Worm (Caenorhabditis elegans): ENCODE results near the gene ttr-34.
A peak's percentile ranks its signal among the peaks of the same experiment; 100 is the strongest.

Gene ttr-34

DNA sequence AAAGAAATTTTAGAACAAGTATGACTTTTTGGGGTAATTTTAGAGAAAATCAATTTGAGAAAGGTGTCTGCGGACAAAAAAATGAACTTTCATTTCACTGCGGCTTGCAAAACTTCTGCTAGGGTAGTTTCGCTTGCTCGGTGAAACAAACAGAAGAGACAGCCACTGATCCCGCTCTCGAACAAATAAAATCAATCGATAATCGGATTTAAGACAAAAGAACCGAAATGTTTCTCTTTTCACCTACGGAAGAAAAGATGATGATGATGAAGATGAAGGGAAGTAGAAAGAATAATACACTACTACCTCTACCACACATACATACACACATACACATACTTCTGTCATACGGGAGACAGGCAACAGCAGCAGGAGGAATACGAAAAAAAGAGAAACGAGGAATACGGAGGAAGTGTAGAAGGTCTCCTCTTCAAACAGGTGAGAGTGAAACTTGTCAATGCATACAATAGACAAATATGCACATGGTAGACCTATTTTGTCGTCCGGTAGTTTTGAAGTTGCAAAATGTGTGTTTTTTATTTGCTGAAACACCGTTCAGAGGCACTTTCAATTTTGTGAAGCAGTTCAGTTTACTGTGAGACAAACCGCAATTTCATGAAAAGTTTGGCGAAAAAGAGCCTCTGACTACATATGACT lies 17.6 kb downstream of the ttr-34 start (continued):
- TF ChIP-seq nhr-102 (tag; optimal IDR thresholded peaks at IDR 0.05), result no peak

DNA sequence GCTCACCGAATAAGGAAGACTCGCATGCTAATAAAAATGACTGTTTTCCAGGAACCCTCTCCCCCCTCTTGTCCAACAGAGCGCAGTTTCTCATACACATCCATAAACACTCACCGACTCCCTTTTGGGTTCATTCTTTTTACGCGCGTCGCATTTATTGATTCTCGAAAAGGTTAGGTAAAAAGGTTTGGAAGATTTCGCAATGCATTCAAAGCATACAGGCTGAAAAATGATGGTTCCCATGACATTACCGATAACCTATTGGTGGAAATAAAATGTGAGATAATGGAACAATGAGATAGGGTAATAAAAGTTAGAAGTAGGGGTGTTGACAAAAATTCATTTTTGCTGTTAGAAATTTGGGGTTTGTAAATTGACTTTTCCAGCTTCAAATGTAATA lies 18.9 kb downstream of the ttr-34 start:
- no peak for TF ChIP-seq php-3 (GFP tag; IDR thresholded peaks at IDR 0.05)
- TF ChIP-seq snpc-1.2 (GFP tag; IDR thresholded peaks at IDR 0.05), result no peak
- TF ChIP-seq mes-2 (tag; optimal IDR thresholded peaks at IDR 0.05; ENCODE audit: poor library complexity, severe bottlenecking), result peak; percentile 12
- peak; percentile 10 for TF ChIP-seq aha-1 (tag)
- TF ChIP-seq nhr-111 (GFP tag; optimal IDR thresholded peaks at IDR 0.05), result no peak
- no peak for TF ChIP-seq spr-1 (tag; optimal IDR thresholded peaks at IDR 0.05)

DNA sequence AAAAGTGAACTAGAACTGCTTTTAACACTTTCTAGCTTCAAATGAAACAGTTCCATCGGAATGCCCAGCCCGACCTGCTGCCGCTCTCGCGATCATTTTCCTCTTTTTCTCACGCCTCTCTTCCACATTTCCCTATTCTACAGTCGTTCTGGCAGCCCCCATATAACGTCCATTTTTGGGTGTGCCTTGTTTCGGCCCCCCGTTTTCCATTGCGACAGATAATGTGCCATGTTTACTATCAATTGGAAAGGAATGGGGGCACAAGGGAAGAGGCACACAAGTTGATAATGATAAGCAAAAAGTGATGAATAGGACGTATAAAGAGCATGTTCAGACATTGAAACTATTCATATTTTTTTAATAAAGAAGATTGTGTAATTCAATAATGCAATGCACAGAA lies 19.4 kb downstream of the ttr-34 start:
- TF ChIP-seq zfp-2 (tag; optimal IDR thresholded peaks at IDR 0.05) (no peak), mxl-2 (GFP tag; conservative IDR thresholded peaks at IDR 0.05) (no peak), mxl-3 (GFP tag; optimal IDR thresholded peaks at IDR 0.05) (peak; percentile 52), dmd-6 (GFP tag; IDR thresholded peaks at IDR 0.05) (peak; percentile 82), T20F7.1 (GFP tag; optimal IDR thresholded peaks at IDR 0.05) (no peak), mdl-1 (tag; optimal IDR thresholded peaks at IDR 0.05) (peak in 1 of 2 experiments; percentile 32), fkh-10 (GFP tag; optimal IDR thresholded peaks at IDR 0.05) (no peak), lin-1 (GFP tag; IDR thresholded peaks at IDR 0.05) (peak; percentile 78; the same call in 1 of the 2 replicates), tra-1 (GFP tag; IDR thresholded peaks at IDR 0.05) (peak; percentile 82), php-3 (GFP tag; IDR thresholded peaks at IDR 0.05) (peak; percentile 45; the same call in 1 of the 2 replicates), ceh-32 (tag; optimal IDR thresholded peaks at IDR 0.05; ENCODE audit: poor library complexity) (no peak), ztf-11 (tag; optimal IDR thresholded peaks at IDR 0.05) (no peak), nhr-41 (GFP tag; IDR thresholded peaks at IDR 0.05) (peak; percentile 22; the same call in 1 of the 2 replicates), daf-12 (tag; optimal IDR thresholded peaks at IDR 0.05) (no peak), nhr-48 (tag; optimal IDR thresholded peaks at IDR 0.05) (peak; percentile 54), lsy-2 (tag; optimal IDR thresholded peaks at IDR 0.05) (peak in 1 of 2 experiments; percentile 48), lin-13 (GFP tag; optimal IDR thresholded peaks at IDR 0.05) (peak; percentile 15), unc-62 (GFP tag; optimal IDR thresholded peaks at IDR 0.05 in 1 of 2) (peak in 1 of 2 experiments; percentile 83), unc-62 (tag; optimal IDR thresholded peaks at IDR 0.05) (no peak), pha-4 (GFP tag; IDR thresholded peaks at IDR 0.05) (no peak), pha-4 (tag; optimal IDR thresholded peaks at IDR 0.05) (peak; percentile 23), fos-1 (tag; optimal IDR thresholded peaks at IDR 0.05) (no peak), mes-2 (tag; optimal IDR thresholded peaks at IDR 0.05; ENCODE audit: poor library complexity, severe bottlenecking) (peak; percentile 28), nhr-77 (tag; optimal IDR thresholded peaks at IDR 0.05) (peak; percentile 59), hlh-11 (tag; optimal IDR thresholded peaks at IDR 0.05) (peak; percentile 90), nhr-28 (tag; optimal IDR thresholded peaks at IDR 0.05) (peak; percentile 90), vab-7 (GFP tag; IDR thresholded peaks at IDR 0.05) (no peak), ama-1 (optimal IDR thresholded peaks at IDR 0.05) (no peak), nhr-111 (GFP tag; optimal IDR thresholded peaks at IDR 0.05) (no peak), snpc-1.2 (GFP tag; IDR thresholded peaks at IDR 0.05) (no peak), mep-1 (tag; optimal IDR thresholded peaks at IDR 0.05) (peak; percentile 59), saeg-2 (GFP tag; IDR thresholded peaks at IDR 0.05) (no peak), dve-1 (tag; optimal IDR thresholded peaks at IDR 0.05; ENCODE audit: insufficient read depth) (peak; percentile 85), hlh-30 (tag; optimal IDR thresholded peaks at IDR 0.05; ENCODE audit: insufficient read depth) (peak; percentile 46), nhr-102 (tag; optimal IDR thresholded peaks at IDR 0.05) (peak; percentile 31), pqm-1 (tag; optimal IDR thresholded peaks at IDR 0.05) (peak; percentile 95), aha-1 (tag) (peak; percentile 14), daf-16 (GFP tag; optimal IDR thresholded peaks at IDR 0.05) (peak in 1 of 2 experiments; percentile 71), daf-16 (tag; optimal IDR thresholded peaks at IDR 0.05) (peak; percentile 97), zfp-3 (GFP tag; conservative IDR thresholded peaks at IDR 0.05) (no peak)

Measured in whole organism, L4 larva.